Fruit fly (Drosophila melanogaster) S2 (cell line): ENCODE measurements around the gene CG43131.

ENCODE experiments used
- CG8478 ChIP-seq: fragments of >200 bp; optimal IDR thresholded peaks from 2 replicates; lab custom pipeline; 2018
- CTCF ChIP-seq, 2 experiments: fragments of >200 bp; optimal IDR thresholded peaks; 2 replicates each; lab custom pipeline; 2018

DNA sequence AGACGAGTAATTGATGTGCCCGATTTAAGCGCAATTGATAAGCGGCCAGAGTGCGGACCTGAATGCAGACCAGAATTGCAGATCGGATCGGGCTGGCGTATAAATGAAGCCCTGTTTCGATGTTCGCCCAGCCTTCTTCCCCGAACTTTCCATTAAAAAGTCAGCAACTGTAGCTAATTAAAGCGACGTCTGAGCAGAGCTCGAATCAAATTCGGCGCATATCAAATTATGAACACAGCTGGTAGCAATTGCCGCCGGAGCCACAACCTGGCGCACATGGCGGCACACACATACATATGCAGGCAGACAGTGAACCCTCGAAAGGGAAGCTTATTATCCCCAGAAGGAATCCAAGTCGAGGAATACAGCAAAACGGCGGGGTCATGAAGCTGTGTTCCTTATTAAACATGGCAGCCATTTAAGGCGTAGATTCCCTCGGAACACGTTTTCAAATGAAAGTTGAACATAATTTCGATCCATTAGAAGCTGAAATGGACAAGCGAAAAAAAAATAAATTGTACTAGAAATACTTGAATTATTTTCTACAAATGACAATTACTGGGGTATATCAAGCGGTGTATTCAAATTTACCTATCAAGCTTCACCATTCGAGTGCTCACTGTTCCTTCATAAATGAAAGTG, 5.5 kb downstream of the CG43131 start:
- TF ChIP-seq CG8478 (lab: Kevin White, UChicago) (no peak), CTCF (optimal IDR thresholded peaks at IDR 0.05; lab: Kevin White, UChicago) (no peak)
